Worm (Caenorhabditis elegans): ENCODE data around the gene F14D7.6.
"Not testable (repeated sequence)": the region's sequence is repeated elsewhere in the genome, so short reads cannot be mapped to it uniquely, and the experiment has no call there.

F14D7.6 gene

DNA sequence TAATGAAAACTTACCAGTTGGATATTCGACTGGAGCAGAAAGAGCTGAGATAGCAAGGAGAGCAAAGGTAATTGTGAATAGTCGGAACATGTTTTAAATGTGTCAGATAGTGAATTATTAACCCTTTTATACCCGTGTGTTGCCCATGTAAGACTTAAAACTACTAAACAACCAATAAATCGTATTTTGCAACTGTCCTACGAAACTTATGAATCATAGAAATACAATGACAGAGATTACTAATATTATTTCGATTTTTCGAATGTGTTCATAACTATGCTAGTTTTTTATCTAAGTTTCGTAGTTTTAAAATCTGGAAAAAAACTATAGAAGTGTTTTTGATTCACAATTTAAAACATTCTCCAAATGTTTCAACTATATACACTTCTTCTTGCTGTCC, 5.6 kb downstream of the F14D7.6 start, which contains the start of gene spig-4:
Gene spig-4 (minus strand): TSS at position 101 of the 400 bp plus-strand sequence.
- not testable (repeated sequence) for TF ChIP-seq ztf-29 (GFP tag; IDR thresholded peaks at IDR 0.05); ref-1 (GFP tag; conservative IDR thresholded peaks at IDR 0.05); tab-1 (GFP tag; IDR thresholded peaks at IDR 0.05)

DNA sequence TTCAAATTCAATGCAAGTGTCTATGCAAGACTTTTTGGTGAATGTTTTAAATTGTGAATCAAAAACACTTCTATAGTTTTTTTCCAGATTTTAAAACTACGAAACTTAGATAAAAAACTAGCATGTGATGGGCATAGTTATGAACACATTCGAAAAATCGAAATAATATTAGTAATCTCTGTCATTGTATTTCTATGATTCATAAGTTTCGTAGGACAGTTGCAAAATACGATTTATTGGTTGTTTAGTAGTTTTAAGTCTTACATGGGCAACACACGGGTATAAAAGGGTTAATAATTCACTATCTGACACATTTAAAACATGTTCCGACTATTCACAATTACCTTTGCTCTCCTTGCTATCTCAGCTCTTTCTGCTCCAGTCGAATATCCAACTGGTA, 7.0 kb downstream of the F14D7.6 start, which contains the start of gene spig-5:
Gene spig-5 (plus strand): TSS at position 301 of the 400 bp plus-strand sequence.
- not testable (repeated sequence) for TF ChIP-seq ztf-23 (GFP tag; IDR thresholded peaks at IDR 0.05); flt-1 (GFP tag; IDR thresholded peaks at IDR 0.05); cog-1 (tag; optimal IDR thresholded peaks at IDR 0.05)

DNA sequence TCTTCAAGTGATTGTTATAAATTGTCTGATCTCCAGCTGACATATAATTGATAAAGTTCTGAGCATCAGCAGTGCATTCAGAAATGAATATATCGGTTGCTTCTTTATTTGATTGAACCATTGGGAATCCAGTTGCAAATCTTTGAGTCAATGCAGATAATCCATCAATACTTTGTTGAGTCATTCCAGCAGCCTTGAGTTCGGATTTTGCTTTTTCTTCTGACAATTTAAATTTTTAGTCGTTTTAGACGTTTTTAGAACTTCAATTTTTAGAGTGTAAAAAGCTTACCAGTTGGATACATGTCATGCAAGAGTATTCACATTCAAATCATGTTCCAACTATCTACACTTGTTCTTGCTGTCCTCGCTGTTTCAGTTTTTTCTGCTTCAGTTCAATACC, 8.4 kb downstream of the F14D7.6 start, which contains the start of gene F14D7.14:
Gene F14D7.14 (plus strand): TSS at position 301 of the 400 bp plus-strand sequence.
- TF ChIP-seq T22C8.4, tab-1, ztf-29 (GFP tag; IDR thresholded peaks at IDR 0.05): not testable (repeated sequence)

DNA sequence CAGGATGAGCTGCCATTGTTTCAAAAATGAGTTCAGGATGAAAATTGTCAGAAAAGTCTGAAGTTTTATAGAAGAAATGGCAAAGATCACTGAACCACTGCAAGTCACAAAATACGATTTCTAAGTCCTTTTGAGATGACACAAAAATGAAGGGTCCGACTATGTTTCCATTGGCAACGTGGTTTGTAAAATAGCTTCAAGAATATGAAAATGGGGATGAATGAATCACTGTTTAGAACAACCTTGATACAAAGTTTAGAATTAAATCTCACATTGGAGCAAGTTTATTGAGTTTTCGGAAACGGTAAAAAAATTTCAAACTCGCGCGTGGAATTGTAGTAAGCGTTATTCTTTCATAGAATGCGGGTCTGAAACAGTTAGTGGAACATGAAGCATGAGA, 9.9 kb downstream of the F14D7.6 start, which contains the start of gene ddn-3:
Gene ddn-3 (minus strand): TSS at position 101 of the 400 bp plus-strand sequence.
- TF ChIP-seq med-1 (GFP tag; optimal IDR thresholded peaks at IDR 0.05; ENCODE audit: insufficient read depth) (no peak), flt-1 (GFP tag; IDR thresholded peaks at IDR 0.05) (no peak), tab-1 (GFP tag; IDR thresholded peaks at IDR 0.05) (no peak), cog-1 (tag; optimal IDR thresholded peaks at IDR 0.05) (no peak), ref-1 (GFP tag; conservative IDR thresholded peaks at IDR 0.05) (no peak), klf-2 (GFP tag; conservative IDR thresholded peaks at IDR 0.05) (no peak), ztf-23 (GFP tag; IDR thresholded peaks at IDR 0.05) (no peak), T22C8.4 (GFP tag; IDR thresholded peaks at IDR 0.05) (no peak), ztf-29 (GFP tag; IDR thresholded peaks at IDR 0.05) (no peak)

DNA sequence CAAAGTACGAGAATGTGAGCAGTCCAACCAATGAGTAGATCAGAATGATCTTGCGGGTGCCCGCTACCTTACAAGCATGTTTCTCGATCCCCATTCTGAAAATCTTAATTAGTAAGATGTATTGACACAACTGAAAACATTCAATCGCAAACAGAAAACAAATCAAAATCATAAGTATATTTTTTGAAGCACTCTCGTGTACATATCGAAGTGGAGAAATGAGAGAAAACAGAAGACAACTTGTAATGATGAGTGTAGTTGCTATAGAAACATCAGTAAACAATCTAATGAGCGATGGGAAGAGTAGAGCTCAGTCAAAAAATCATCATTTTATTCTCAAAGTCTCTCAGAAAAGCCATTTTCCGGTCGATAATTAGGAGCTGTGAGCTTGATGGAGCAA, 11.5 kb downstream of the F14D7.6 start, which contains the start of gene F14D7.8:
Gene F14D7.8 (minus strand): TSS at position 101 of the 400 bp plus-strand sequence.
- TF ChIP-seq flt-1 (GFP tag; IDR thresholded peaks at IDR 0.05): no peak
- no peak for TF ChIP-seq cog-1 (tag; optimal IDR thresholded peaks at IDR 0.05)
- TF ChIP-seq ztf-23 (GFP tag; IDR thresholded peaks at IDR 0.05): no peak
- TF ChIP-seq ref-1 (GFP tag; conservative IDR thresholded peaks at IDR 0.05): no peak
- TF ChIP-seq klf-2 (GFP tag; conservative IDR thresholded peaks at IDR 0.05): no peak
- TF ChIP-seq med-1 (GFP tag; optimal IDR thresholded peaks at IDR 0.05; ENCODE audit: insufficient read depth): no peak
- no peak for TF ChIP-seq ztf-29 (GFP tag; IDR thresholded peaks at IDR 0.05)
- no peak for TF ChIP-seq tab-1 (GFP tag; IDR thresholded peaks at IDR 0.05)
- no peak for TF ChIP-seq T22C8.4 (GFP tag; IDR thresholded peaks at IDR 0.05)

DNA sequence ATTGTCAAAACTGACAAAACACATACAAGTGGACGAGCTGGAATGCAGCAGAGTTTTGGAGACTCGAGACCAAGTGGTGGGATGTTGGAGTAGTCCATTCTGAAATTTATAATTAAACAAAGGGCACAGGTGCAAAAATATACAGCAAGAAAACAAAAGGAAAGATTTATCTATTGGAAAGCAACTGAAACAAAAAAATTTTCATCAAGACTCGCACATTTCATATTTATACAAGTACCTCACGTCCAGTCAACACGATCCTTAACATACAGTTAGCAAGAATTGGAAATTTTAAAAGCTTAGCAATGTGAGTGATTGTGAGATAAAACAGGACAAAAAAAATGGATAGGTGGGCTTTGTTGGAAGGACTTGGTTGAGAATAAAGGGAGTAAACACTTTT, 13.0 kb downstream of the F14D7.6 start, which contains the start of gene F47B8.1:
Gene F47B8.1 (minus strand): TSS at position 101 of the 400 bp plus-strand sequence.
- TF ChIP-seq tab-1 (GFP tag; IDR thresholded peaks at IDR 0.05) (no peak), ztf-29 (GFP tag; IDR thresholded peaks at IDR 0.05) (no peak), ztf-23 (GFP tag; IDR thresholded peaks at IDR 0.05) (no peak), klf-2 (GFP tag; conservative IDR thresholded peaks at IDR 0.05) (no peak), cog-1 (tag; optimal IDR thresholded peaks at IDR 0.05) (no peak), flt-1 (GFP tag; IDR thresholded peaks at IDR 0.05) (no peak), T22C8.4 (GFP tag; IDR thresholded peaks at IDR 0.05) (no peak), ref-1 (GFP tag; conservative IDR thresholded peaks at IDR 0.05) (no peak), med-1 (GFP tag; optimal IDR thresholded peaks at IDR 0.05; ENCODE audit: insufficient read depth) (no peak)

DNA sequence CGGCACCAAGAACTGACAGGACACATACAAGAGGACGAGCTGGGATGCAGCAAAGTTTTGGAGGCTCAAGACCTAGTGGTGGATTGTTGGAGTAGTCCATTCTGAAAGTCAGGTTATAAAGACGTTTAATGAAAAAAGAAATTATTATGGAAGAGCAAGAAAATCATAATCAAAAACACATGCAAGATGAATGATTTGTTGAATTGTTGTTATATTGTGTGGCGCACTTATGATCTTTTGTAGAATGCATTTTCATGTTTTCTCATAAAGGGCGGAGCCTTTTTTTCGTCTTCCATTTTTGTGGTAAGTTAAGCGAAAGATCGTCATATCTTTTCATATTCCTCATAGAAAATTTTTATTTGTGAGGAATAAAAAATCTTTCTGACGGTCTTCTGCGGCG, 15.3 kb downstream of the F14D7.6 start, which contains the start of gene F47B8.2:
Gene F47B8.2 (minus strand): TSS at position 101 of the 400 bp plus-strand sequence.
- no peak for TF ChIP-seq ref-1 (GFP tag; conservative IDR thresholded peaks at IDR 0.05)
- TF ChIP-seq tab-1 (GFP tag; IDR thresholded peaks at IDR 0.05): no peak
- TF ChIP-seq ztf-23 (GFP tag; IDR thresholded peaks at IDR 0.05): no peak
- no peak for TF ChIP-seq klf-2 (GFP tag; conservative IDR thresholded peaks at IDR 0.05)
- no peak for TF ChIP-seq cog-1 (tag; optimal IDR thresholded peaks at IDR 0.05)
- TF ChIP-seq ztf-29 (GFP tag; IDR thresholded peaks at IDR 0.05): no peak
- TF ChIP-seq T22C8.4 (GFP tag; IDR thresholded peaks at IDR 0.05): no peak
- no peak for TF ChIP-seq med-1 (GFP tag; optimal IDR thresholded peaks at IDR 0.05; ENCODE audit: insufficient read depth)
- no peak for TF ChIP-seq flt-1 (GFP tag; IDR thresholded peaks at IDR 0.05)

DNA sequence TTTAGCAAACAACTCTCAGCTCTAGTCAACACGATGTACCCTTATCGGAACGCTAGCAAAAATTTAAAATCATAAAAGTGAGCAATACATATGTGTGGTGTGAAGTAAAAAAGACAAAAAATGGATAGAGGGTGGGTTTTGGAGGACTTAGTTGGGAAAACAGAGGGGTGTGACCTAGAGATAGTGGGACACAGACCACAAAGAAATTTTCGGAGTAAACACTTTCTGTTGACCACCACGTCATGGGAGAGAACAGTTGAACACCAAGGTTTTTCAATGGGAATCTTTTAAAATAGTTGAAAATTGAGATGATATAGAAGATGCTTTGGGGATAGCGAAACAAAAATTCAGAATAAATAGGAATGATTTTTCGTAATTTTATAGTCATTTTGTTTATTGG, 16.0 kb downstream of the F14D7.6 start:
- no peak for TF ChIP-seq cog-1 (tag; optimal IDR thresholded peaks at IDR 0.05)
- TF ChIP-seq ref-1 (GFP tag; conservative IDR thresholded peaks at IDR 0.05): no peak
- TF ChIP-seq med-1 (GFP tag; optimal IDR thresholded peaks at IDR 0.05; ENCODE audit: insufficient read depth): no peak
- TF ChIP-seq klf-2 (GFP tag; conservative IDR thresholded peaks at IDR 0.05): no peak
- no peak for TF ChIP-seq tab-1 (GFP tag; IDR thresholded peaks at IDR 0.05)
- TF ChIP-seq ztf-23 (GFP tag; IDR thresholded peaks at IDR 0.05): no peak
- no peak for TF ChIP-seq flt-1 (GFP tag; IDR thresholded peaks at IDR 0.05)
- TF ChIP-seq ztf-29 (GFP tag; IDR thresholded peaks at IDR 0.05): no peak
- TF ChIP-seq T22C8.4 (GFP tag; IDR thresholded peaks at IDR 0.05): no peak

DNA sequence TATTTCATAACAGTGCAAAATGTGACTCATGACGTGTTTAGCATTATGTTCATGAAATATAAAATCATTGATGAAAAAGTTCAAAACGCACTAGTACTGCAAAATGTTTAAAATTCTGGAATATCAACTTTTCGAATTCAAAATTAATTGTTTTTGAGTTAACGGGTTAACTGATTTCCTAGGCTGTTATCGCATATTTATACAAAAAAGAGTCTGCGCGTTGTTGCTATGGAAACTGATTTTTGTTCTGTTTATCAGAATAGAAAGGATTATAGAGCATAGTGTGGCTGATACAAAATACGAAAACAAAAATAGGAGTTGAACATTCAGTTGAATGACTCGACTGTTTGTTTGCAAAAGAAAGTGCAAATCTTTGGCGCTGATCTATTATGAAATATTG, 16.4 kb downstream of the F14D7.6 start:
- TF ChIP-seq T22C8.4 (GFP tag; IDR thresholded peaks at IDR 0.05) (no peak), klf-2 (GFP tag; conservative IDR thresholded peaks at IDR 0.05) (no peak), med-1 (GFP tag; optimal IDR thresholded peaks at IDR 0.05; ENCODE audit: insufficient read depth) (no peak), ztf-29 (GFP tag; IDR thresholded peaks at IDR 0.05) (no peak), ztf-23 (GFP tag; IDR thresholded peaks at IDR 0.05) (no peak), cog-1 (tag; optimal IDR thresholded peaks at IDR 0.05) (no peak), tab-1 (GFP tag; IDR thresholded peaks at IDR 0.05) (no peak), flt-1 (GFP tag; IDR thresholded peaks at IDR 0.05) (no peak), ref-1 (GFP tag; conservative IDR thresholded peaks at IDR 0.05) (no peak)

DNA sequence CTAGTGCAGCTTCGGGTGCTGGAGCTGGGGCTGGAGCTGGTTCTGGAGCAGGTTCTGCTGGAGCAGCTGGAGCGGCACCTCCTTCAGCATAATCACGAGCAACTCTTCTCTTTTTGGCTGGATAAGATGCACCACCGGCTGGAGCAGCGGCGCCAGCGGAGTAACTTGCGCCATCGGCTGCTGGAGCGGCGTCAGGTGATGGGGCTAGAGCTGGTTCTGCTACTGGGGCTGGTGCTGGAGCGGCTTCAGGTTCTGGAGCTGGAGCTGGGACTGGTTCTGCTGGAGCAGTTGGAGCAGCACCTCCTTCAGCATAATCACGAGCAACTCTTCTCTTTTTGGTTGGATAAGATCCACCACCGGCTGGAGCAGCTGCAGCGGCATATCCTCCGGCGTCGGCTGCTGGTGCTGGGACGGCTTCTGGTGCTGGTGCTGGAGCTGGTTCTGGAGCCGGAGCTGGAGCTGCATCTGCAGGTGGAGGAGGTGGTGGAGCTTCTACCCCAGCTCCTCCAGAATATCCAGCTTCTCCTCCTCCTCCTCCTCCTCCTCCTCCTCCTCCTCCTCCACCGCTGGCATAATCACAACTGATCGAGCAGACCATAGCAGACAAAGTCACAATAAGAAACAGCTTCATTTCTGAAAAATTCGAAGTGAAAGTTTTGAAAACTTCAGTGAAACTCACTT, 18.0 kb downstream of the F14D7.6 start, which contains the start of gene F47B8.13:
Gene F47B8.13 (minus strand): TSS at position 631 of the 681 bp plus-strand sequence.
- TF ChIP-seq T22C8.4 (GFP tag; IDR thresholded peaks at IDR 0.05): no peak
- TF ChIP-seq ztf-29 (GFP tag; IDR thresholded peaks at IDR 0.05): no peak

Measured in whole organism, midembryonic.